Worm (Caenorhabditis elegans): Measurements from ENCODE around the gene F45D3.2.

The F45D3.2 gene

ce11 chrV:12494522-12494921 is 46.3 kb upstream of the F45D3.2 start, which contains the start of gene mrps-11:
Gene mrps-11, minus strand, starts transcription at chrV:12494622.
- TF ChIP-seq dmd-4 (tag; optimal IDR thresholded peaks at IDR 0.05): no peak

ce11 chrV:12497725-12498263 is 43.0 kb upstream of the F45D3.2 start, which contains the start of the genes W04D2.4 and rbm-25:
Gene W04D2.4, minus strand, starts transcription at chrV:12497755.
Gene rbm-25, plus strand, starts transcription at chrV:12498213.
- TF ChIP-seq alr-1 (tag; optimal IDR thresholded peaks at IDR 0.05) (no peak), ceh-16 (tag; optimal IDR thresholded peaks at IDR 0.05) (no peak), elt-1 (tag; optimal IDR thresholded peaks at IDR 0.05) (no peak), unc-55 (GFP tag; optimal IDR thresholded peaks at IDR 0.05) (peak; percentile 90), nhr-21 (tag; optimal IDR thresholded peaks at IDR 0.05) (peak; percentile 76), zag-1 (tag; optimal IDR thresholded peaks at IDR 0.05) (no peak), egl-27 (tag; optimal IDR thresholded peaks at IDR 0.05) (peak; percentile 66), sma-9 (GFP tag; optimal IDR thresholded peaks at IDR 0.05) (peak; percentile 87), sma-9 (tag; optimal IDR thresholded peaks at IDR 0.05) (no peak), F13H6.1 (tag; optimal IDR thresholded peaks at IDR 0.05) (peak; percentile 71), unc-62 (GFP tag; optimal IDR thresholded peaks at IDR 0.05) (no peak), R02D3.7 (tag; optimal IDR thresholded peaks at IDR 0.05) (peak; percentile 28), elt-3 (tag; optimal IDR thresholded peaks at IDR 0.05) (no peak), fos-1 (tag; optimal IDR thresholded peaks at IDR 0.05) (peak; percentile 37), nhr-129 (tag; optimal IDR thresholded peaks at IDR 0.05) (peak; percentile 58), mbf-1 (tag; optimal IDR thresholded peaks at IDR 0.05) (no peak), sma-3 (GFP tag; optimal IDR thresholded peaks at IDR 0.05) (peak; percentile 60), skn-1 (tag; optimal IDR thresholded peaks at IDR 0.05) (no peak), dmd-4 (tag; optimal IDR thresholded peaks at IDR 0.05) (peak; percentile 36), nhr-10 (tag; optimal IDR thresholded peaks at IDR 0.05) (no peak), ceh-82 (tag; optimal IDR thresholded peaks at IDR 0.05) (no peak), aly-2 (tag; optimal IDR thresholded peaks at IDR 0.05) (peak; percentile 14), C34F6.9 (tag; optimal IDR thresholded peaks at IDR 0.05) (peak; percentile 96), gmeb-1 (tag; optimal IDR thresholded peaks at IDR 0.05) (peak; percentile 87), mdl-1 (tag; optimal IDR thresholded peaks at IDR 0.05) (no peak), ZK546.5 (tag; optimal IDR thresholded peaks at IDR 0.05) (no peak), crh-2 (tag; optimal IDR thresholded peaks at IDR 0.05) (peak; percentile 87), ztf-4 (tag; optimal IDR thresholded peaks at IDR 0.05) (peak; percentile 35), lin-11 (tag; optimal IDR thresholded peaks at IDR 0.05) (no peak), sem-4 (tag; optimal IDR thresholded peaks at IDR 0.05) (peak; percentile 67), Y55F3AM.14 (GFP tag; optimal IDR thresholded peaks at IDR 0.05) (no peak), lsy-2 (tag; optimal IDR thresholded peaks at IDR 0.05) (peak; percentile 87 to 92), snpc-4 (tag; optimal IDR thresholded peaks at IDR 0.05) (peak; percentile 88), mab-5 (tag; optimal IDR thresholded peaks at IDR 0.05) (peak; percentile 87), ama-1 (optimal IDR thresholded peaks at IDR 0.05) (peak; percentile 29), nhr-25 (tag; optimal IDR thresholded peaks at IDR 0.05) (peak; percentile 60), lin-13 (GFP tag; optimal IDR thresholded peaks at IDR 0.05) (peak; percentile 57)

- TF ChIP-seq zag-1 (tag; optimal IDR thresholded peaks at IDR 0.05): no peak
- TF ChIP-seq nhr-10 (tag; optimal IDR thresholded peaks at IDR 0.05): no peak
- TF ChIP-seq nhr-77 (tag; optimal IDR thresholded peaks at IDR 0.05): no peak
- TF ChIP-seq F13H6.1 (tag; optimal IDR thresholded peaks at IDR 0.05): no peak
- TF ChIP-seq nhr-11 (tag; optimal IDR thresholded peaks at IDR 0.05): no peak
- no peak for TF ChIP-seq nhr-6 (tag; optimal IDR thresholded peaks at IDR 0.05)
- TF ChIP-seq ztf-1 (GFP tag; conservative IDR thresholded peaks at IDR 0.05): no peak
Measured at ce11 chrV:12503494-12503893, 37.3 kb upstream of the F45D3.2 start, which contains the start of gene T28H10.1. Gene T28H10.1, plus strand, starts transcription at chrV:12503794.

ce11 chrV:12505730-12506129 is 35.1 kb upstream of the F45D3.2 start:
- TF ChIP-seq ama-1 (optimal IDR thresholded peaks at IDR 0.05): no peak
- no peak for TF ChIP-seq blmp-1 (tag; optimal IDR thresholded peaks at IDR 0.05; ENCODE audit: insufficient read depth)
- no peak for TF ChIP-seq zag-1 (tag; optimal IDR thresholded peaks at IDR 0.05)
- TF ChIP-seq nhr-10 (tag; optimal IDR thresholded peaks at IDR 0.05): no peak
- no peak for TF ChIP-seq nhr-129 (tag; optimal IDR thresholded peaks at IDR 0.05)
- no peak for TF ChIP-seq ZK546.5 (tag; optimal IDR thresholded peaks at IDR 0.05)
- no peak for TF ChIP-seq lin-13 (GFP tag; optimal IDR thresholded peaks at IDR 0.05)
- TF ChIP-seq dmd-4 (tag; optimal IDR thresholded peaks at IDR 0.05): no peak
- no peak for TF ChIP-seq sma-9 (GFP tag; optimal IDR thresholded peaks at IDR 0.05)
- no peak for TF ChIP-seq sma-9 (tag; optimal IDR thresholded peaks at IDR 0.05)
- no peak for TF ChIP-seq mab-5 (tag; optimal IDR thresholded peaks at IDR 0.05)

All from whole organism, L2 larva.